Worm (Caenorhabditis elegans) whole organism, young adult: ENCODE measurements around the gene srw-55.

Source experiments
- B0035.1 ChIP-seq: sonication (generic microtip); optimal IDR thresholded peaks from 2 replicates; lab custom pipeline; 2016; ENCODE audit warnings: missing genetic modification characterization, mild to moderate bottlenecking, missing compliant biosample characterization, missing genotype, missing genetic modification reagents
- B0261.1 ChIP-seq: sonication (generic microtip); optimal IDR thresholded peaks from 2 replicates; lab custom pipeline; 2016; ENCODE audit warnings: mild to moderate bottlenecking, missing genetic modification characterization, moderate library complexity, missing compliant biosample characterization
- F33H1.4 ChIP-seq: fragments of 200-800 bp; sonication (Bioruptor generic); IDR thresholded peaks from 2 replicates; pipeline ENCODE4 v1.3.6; 2022; ENCODE audit warnings: missing genetic modification reagents, missing genetic modification characterization, missing compliant biosample characterization
- F39B2.1 ChIP-seq: fragments of 200-800 bp; sonication (Bioruptor generic); IDR thresholded peaks from 2 replicates; pipeline ENCODE4 v1.3.6; 2022; ENCODE audit warnings: missing genetic modification reagents, missing genetic modification characterization, missing compliant biosample characterization
- F55B11.4 ChIP-seq: sonication (generic microtip); optimal IDR thresholded peaks from 2 replicates; lab custom pipeline; 2016; ENCODE audit warnings: missing compliant biosample characterization, missing genetic modification characterization, borderline replicate concordance; ENCODE audit not compliant: insufficient read depth
- F57A8.1 ChIP-seq: fragments of 200-800 bp; sonication (Bioruptor generic); optimal IDR thresholded peaks from 2 replicates; lab custom pipeline; 2018; ENCODE audit warnings: mild to moderate bottlenecking, missing genetic modification characterization, moderate library complexity, missing compliant biosample characterization
- K12H6.12 ChIP-seq: fragments of 200-800 bp; sonication (Bioruptor generic); optimal IDR thresholded peaks from 2 replicates; lab custom pipeline; 2018; ENCODE audit warnings: mild to moderate bottlenecking, missing genetic modification characterization, missing compliant biosample characterization
- T07F8.4 ChIP-seq: sonication (generic microtip); optimal IDR thresholded peaks from 2 replicates; lab custom pipeline; 2016; ENCODE audit warnings: mild to moderate bottlenecking, missing genetic modification characterization, moderate library complexity, missing compliant biosample characterization
- Y67H2A.10 ChIP-seq: fragments of 200-800 bp; sonication (Bioruptor generic); conservative IDR thresholded peaks from 2 replicates; pipeline ENCODE4 v1.3.6; 2022; ENCODE audit warnings: missing genetic modification reagents, missing genetic modification characterization, missing compliant biosample characterization
- aptf-2 ChIP-seq: fragments of 200-800 bp; sonication (Bioruptor generic); conservative IDR thresholded peaks from 2 replicates; pipeline ENCODE4 v1.3.6; 2022; ENCODE audit warnings: missing genetic modification reagents, missing genetic modification characterization, missing compliant biosample characterization
- bed-1 ChIP-seq: fragments of 200-800 bp; sonication (Bioruptor generic); IDR thresholded peaks from 2 replicates; pipeline ENCODE4 v1.3.6; 2022; ENCODE audit warnings: missing genetic modification reagents, missing genetic modification characterization, missing compliant biosample characterization
- ccch-3 ChIP-seq: fragments of 200-800 bp; sonication (Bioruptor generic); optimal IDR thresholded peaks from 2 replicates; lab custom pipeline; 2018; ENCODE audit warnings: mild to moderate bottlenecking, missing genetic modification characterization, missing compliant biosample characterization
- cebp-1 ChIP-seq, 2 experiments: fragments of 200-800 bp in 1 of 2; sonication (Bioruptor generic) in 1 of 2; sonication (generic microtip) in 1 of 2; IDR thresholded peaks in 1 of 2; optimal IDR thresholded peaks in 1 of 2; 2 replicates each; pipeline versions ENCODE4 v1.3.6 to Lab custom; 2017 to 2022; ENCODE audit warnings: missing compliant biosample characterization in 2 of 2, missing genetic modification characterization in 2 of 2, mild to moderate bottlenecking in 1 of 2, missing genetic modification reagents in 1 of 2, moderate library complexity in 1 of 2
- ceh-79 ChIP-seq: sonication (generic microtip); optimal IDR thresholded peaks from 2 replicates; lab custom pipeline; 2017; ENCODE audit warnings: mild to moderate bottlenecking, missing genetic modification characterization, missing compliant biosample characterization
- ceh-91 ChIP-seq: fragments of 200-800 bp; sonication (Bioruptor generic); IDR thresholded peaks from 2 replicates; pipeline ENCODE4 v1.3.6; 2022; ENCODE audit warnings: missing genetic modification reagents, missing genetic modification characterization, missing compliant biosample characterization
- dox-1 ChIP-seq: fragments of 200-800 bp; sonication (Bioruptor generic); IDR thresholded peaks from 2 replicates; pipeline ENCODE4 v1.3.6; 2022; ENCODE audit warnings: missing genetic modification reagents, missing genetic modification characterization, missing compliant biosample characterization
- dpff-1 ChIP-seq: sonication (generic microtip); optimal IDR thresholded peaks from 2 replicates; lab custom pipeline; 2017; ENCODE audit warnings: mild to moderate bottlenecking, missing genetic modification characterization, missing compliant biosample characterization
- egl-18 ChIP-seq: fragments of 200-800 bp; sonication (Bioruptor generic); IDR thresholded peaks from 2 replicates; pipeline ENCODE4 v1.3.6; 2022; ENCODE audit warnings: missing genetic modification reagents, missing genetic modification characterization, missing compliant biosample characterization
- ekl-4 ChIP-seq: fragments of 200-800 bp; sonication (Bioruptor generic); IDR thresholded peaks from 2 replicates; pipeline ENCODE4 v1.3.6; 2022; ENCODE audit warnings: missing genetic modification reagents, missing genetic modification characterization, missing compliant biosample characterization
- gei-17 ChIP-seq: fragments of 200-800 bp; sonication (Bioruptor generic); optimal IDR thresholded peaks from 2 replicates; lab custom pipeline; 2018; ENCODE audit warnings: mild to moderate bottlenecking, missing genetic modification characterization, missing compliant biosample characterization
- him-1 ChIP-seq: sonication (generic microtip); optimal IDR thresholded peaks from 2 replicates; lab custom pipeline; 2016; ENCODE audit warnings: missing genotype, missing genetic modification reagents, missing genetic modification characterization, missing compliant biosample characterization
- hlh-26 ChIP-seq: fragments of 200-800 bp; sonication (Bioruptor generic); conservative IDR thresholded peaks from 2 replicates; pipeline ENCODE4 v1.3.6; 2022; ENCODE audit warnings: missing genetic modification reagents, missing genetic modification characterization, missing compliant biosample characterization
- hsf-1 ChIP-seq: fragments of 200-800 bp; sonication (Bioruptor generic); IDR thresholded peaks from 2 replicates; pipeline ENCODE4 v1.3.6; 2022; ENCODE audit warnings: missing genetic modification reagents, missing genetic modification characterization, missing compliant biosample characterization
- lag-1 ChIP-seq: fragments of 200-800 bp; sonication (Bioruptor generic); IDR thresholded peaks from 2 replicates; pipeline ENCODE4 v1.3.6; 2022; ENCODE audit warnings: missing genetic modification reagents, missing genetic modification characterization, missing compliant biosample characterization
- lin-26 ChIP-seq: fragments of 200-800 bp; sonication (Bioruptor generic); IDR thresholded peaks from 2 replicates; pipeline ENCODE4 v1.3.6; 2022; ENCODE audit warnings: missing genetic modification reagents, missing genetic modification characterization, missing compliant biosample characterization
- lin-40 ChIP-seq: sonication (generic microtip); optimal IDR thresholded peaks from 2 replicates; lab custom pipeline; 2016; ENCODE audit warnings: missing genetic modification characterization, mild to moderate bottlenecking, missing compliant biosample characterization, missing genotype, missing genetic modification reagents
- lir-1 ChIP-seq: fragments of 200-800 bp; sonication (Bioruptor generic); conservative IDR thresholded peaks from 2 replicates; pipeline ENCODE4 v1.3.6; 2022; ENCODE audit warnings: missing genetic modification reagents, missing genetic modification characterization, missing compliant biosample characterization
- madf-10 ChIP-seq: sonication (generic microtip); optimal IDR thresholded peaks from 2 replicates; lab custom pipeline; 2016; ENCODE audit warnings: mild to moderate bottlenecking, missing genetic modification characterization, missing compliant biosample characterization
- madf-6 ChIP-seq: fragments of 200-800 bp; sonication (Bioruptor generic); IDR thresholded peaks from 2 replicates; pipeline ENCODE4 v1.3.6; 2022; ENCODE audit warnings: missing genetic modification reagents, missing genetic modification characterization, missing compliant biosample characterization
- mel-28 ChIP-seq: sonication (generic microtip); optimal IDR thresholded peaks from 2 replicates; lab custom pipeline; 2016; ENCODE audit warnings: borderline replicate concordance, mild to moderate bottlenecking, missing genetic modification characterization, missing compliant biosample characterization
- mxl-1 ChIP-seq: sonication (generic microtip); optimal IDR thresholded peaks from 2 replicates; lab custom pipeline; 2016; ENCODE audit warnings: missing genetic modification characterization, missing compliant biosample characterization
- nfya-1 ChIP-seq: sonication (generic microtip); optimal IDR thresholded peaks from 2 replicates; lab custom pipeline; 2017; ENCODE audit warnings: antibody characterized with exemption, missing compliant biosample characterization, missing genetic modification characterization, borderline replicate concordance; ENCODE audit not compliant: insufficient read depth
- nfya-2 ChIP-seq: fragments of 200-800 bp; sonication (Bioruptor generic); IDR thresholded peaks from 2 replicates; pipeline ENCODE4 v1.3.6; 2022; ENCODE audit warnings: missing genetic modification reagents, missing genetic modification characterization, missing compliant biosample characterization
- nhr-80 ChIP-seq: sonication (generic microtip); optimal IDR thresholded peaks from 2 replicates; lab custom pipeline; 2016; ENCODE audit warnings: missing genetic modification characterization, missing compliant biosample characterization
- pbrm-1 ChIP-seq: fragments of 200-800 bp; sonication (Bioruptor generic); IDR thresholded peaks from 2 replicates; pipeline ENCODE4 v1.3.6; 2022; ENCODE audit warnings: missing genetic modification reagents, missing genetic modification characterization, missing compliant biosample characterization
- rcor-1 ChIP-seq: fragments of 200-800 bp; sonication (Bioruptor generic); IDR thresholded peaks from 2 replicates; pipeline ENCODE4 v1.3.6; 2022; ENCODE audit warnings: missing genetic modification reagents, missing genetic modification characterization, missing compliant biosample characterization
- rpc-1 ChIP-seq, 2 experiments: fragments of 150-350 bp in 1 of 2; sonication (generic microtip) in 1 of 2; optimal IDR thresholded peaks; 2 replicates each; lab custom pipeline; 2014 to 2018; ENCODE audit warnings: missing biosample characterization in 1 of 2, missing genetic modification characterization in 1 of 2, missing genetic modification reagents in 1 of 2, missing genotype in 1 of 2
- sea-2 ChIP-seq: fragments of 200-800 bp; sonication (Bioruptor generic); IDR thresholded peaks from 2 replicates; pipeline ENCODE4 v1.3.6; 2022; ENCODE audit warnings: missing genetic modification characterization, missing compliant biosample characterization
- sptf-2 ChIP-seq: fragments of 200-800 bp; sonication (Bioruptor generic); optimal IDR thresholded peaks from 2 replicates; lab custom pipeline; 2018; ENCODE audit warnings: mild to moderate bottlenecking, missing genetic modification characterization, missing compliant biosample characterization
- tbx-9 ChIP-seq: sonication (generic microtip); optimal IDR thresholded peaks from 2 replicates; lab custom pipeline; 2016; ENCODE audit warnings: borderline replicate concordance, missing genetic modification characterization, inconsistent platforms, missing compliant biosample characterization
- ztf-18 ChIP-seq: sonication (generic microtip); optimal IDR thresholded peaks from 2 replicates; lab custom pipeline; 2016; ENCODE audit warnings: missing genotype, mild to moderate bottlenecking, missing genetic modification characterization, missing compliant biosample characterization
- ztf-6 ChIP-seq: fragments of 200-800 bp; sonication (Bioruptor generic); IDR thresholded peaks from 2 replicates; pipeline ENCODE4 v1.3.6; 2022; ENCODE audit warnings: missing genetic modification reagents, missing genetic modification characterization, missing compliant biosample characterization

The srw-55 gene

DNA sequence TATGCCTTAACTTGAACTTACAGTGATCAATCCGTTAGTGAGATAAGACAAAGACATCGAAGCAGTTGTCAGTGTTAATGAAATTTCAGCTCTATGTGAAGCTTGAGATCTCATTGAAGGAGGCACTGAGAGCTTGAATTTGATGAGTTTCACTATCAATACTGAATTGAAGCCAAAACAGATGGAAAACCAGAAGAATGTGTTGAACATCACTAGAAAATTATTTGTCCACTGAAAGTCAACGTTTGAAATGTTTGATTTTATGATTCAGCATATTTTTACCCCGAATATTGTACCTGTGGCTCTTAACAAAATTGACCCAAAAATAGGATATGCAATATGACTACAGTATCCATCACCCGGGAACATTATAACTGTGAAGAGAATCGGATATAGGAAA lies 30.7 kb upstream of the srw-55 start:
- TF ChIP-seq gei-17 (GFP tag; lab: Kevin White, UChicago): no peak
- no peak for TF ChIP-seq K12H6.12 (tag; lab: Kevin White, UChicago)
- no peak for TF ChIP-seq egl-18 (GFP tag; lab: Robert Waterston, UW)
- TF ChIP-seq cebp-1 (GFP tag; IDR thresholded peaks at IDR 0.05; lab: Robert Waterston, UW): no peak
- no peak for TF ChIP-seq cebp-1 (tag; optimal IDR thresholded peaks at IDR 0.05; lab: Kevin White, UChicago)
- no peak for TF ChIP-seq dpff-1 (tag; lab: Kevin White, UChicago)
- no peak for TF ChIP-seq nfya-2 (GFP tag; lab: Robert Waterston, UW)
- no peak for TF ChIP-seq dox-1
- TF ChIP-seq ceh-79 (tag; lab: Kevin White, UChicago): no peak
- TF ChIP-seq lin-26 (GFP tag; lab: Robert Waterston, UW): no peak
- no peak for TF ChIP-seq nfya-1 (tag; lab: Kevin White, UChicago)
- TF ChIP-seq him-1: no peak
- TF ChIP-seq B0035.1 (tag; lab: Kevin White, UChicago): no peak
- TF ChIP-seq rcor-1 (GFP tag; lab: Robert Waterston, UW): no peak
- no peak for TF ChIP-seq lir-1

- TF ChIP-seq F55B11.4 (tag; lab: Kevin White, UChicago) (no peak), ccch-3 (GFP tag; lab: Kevin White, UChicago) (no peak), ztf-6 (no peak), B0035.1 (tag; lab: Kevin White, UChicago) (no peak), ekl-4 (no peak), madf-6 (GFP tag; lab: Robert Waterston, UW) (no peak), hlh-26 (no peak), bed-1 (GFP tag; lab: Robert Waterston, UW) (no peak), mxl-1 (no peak), sea-2 (no peak), ceh-91 (GFP tag; lab: Robert Waterston, UW) (no peak), hsf-1 (no peak), ztf-18 (tag; lab: Kevin White, UChicago) (no peak)
Observed at ce11 chrV:15969653-15970052, 29.5 kb upstream of the srw-55 start, which contains the start of gene F36G9.7. F36G9.7 (minus strand) TSS chrV:15969753.

ce11 chrV:15967542-15967941 lies 27.4 kb upstream of the srw-55 start, which contains the start of gene sri-1:
sri-1 (minus strand) TSS chrV:15967642.
- no peak for TF ChIP-seq Y67H2A.10 (GFP tag; lab: Robert Waterston, UW)
- no peak for TF ChIP-seq nhr-80 (tag; lab: Kevin White, UChicago)
- no peak for TF ChIP-seq lin-40 (tag; lab: Kevin White, UChicago)
- no peak for TF ChIP-seq B0261.1 (tag; lab: Kevin White, UChicago)
- no peak for TF ChIP-seq aptf-2 (GFP tag; lab: Robert Waterston, UW)
- no peak for TF ChIP-seq cebp-1 (GFP tag; IDR thresholded peaks at IDR 0.05; lab: Robert Waterston, UW)
- TF ChIP-seq cebp-1 (tag; optimal IDR thresholded peaks at IDR 0.05; lab: Kevin White, UChicago): no peak
- TF ChIP-seq F39B2.1 (GFP tag; lab: Robert Waterston, UW): no peak
- TF ChIP-seq tbx-9 (tag; lab: Kevin White, UChicago): no peak
- TF ChIP-seq F33H1.4 (GFP tag; lab: Robert Waterston, UW): no peak
- no peak for TF ChIP-seq rpc-1 (optimal IDR thresholded peaks at IDR 0.05; lab: Kevin White, UChicago)
- no peak for TF ChIP-seq rpc-1 (tag; optimal IDR thresholded peaks at IDR 0.05; lab: Kevin White, UChicago)
- TF ChIP-seq T07F8.4 (tag; lab: Kevin White, UChicago): no peak
- no peak for TF ChIP-seq mel-28 (tag; lab: Kevin White, UChicago)
- TF ChIP-seq pbrm-1 (GFP tag; lab: Robert Waterston, UW): no peak
- no peak for TF ChIP-seq madf-10
- no peak for TF ChIP-seq F57A8.1 (GFP tag; lab: Kevin White, UChicago)
- TF ChIP-seq sptf-2 (GFP tag; lab: Kevin White, UChicago): no peak
- no peak for TF ChIP-seq lag-1
